Worm (Caenorhabditis elegans) whole organism, L1 larva: Measurements from ENCODE around the gene M05D6.1.
A peak's percentile ranks its signal among the peaks of the same experiment; 100 is the strongest.

Source experiments
- C16A3.4 ChIP-seq: fragments of 150-350 bp; optimal IDR thresholded peaks from 2 replicates; lab custom pipeline; 2014; ENCODE audit warnings: missing biosample characterization, missing genetic modification characterization
- F16B12.6 ChIP-seq: fragments of 150-350 bp; optimal IDR thresholded peaks from 2 replicates; lab custom pipeline; 2014; ENCODE audit warnings: missing biosample characterization, missing genetic modification characterization
- Y116A8C.19 ChIP-seq: sonication (generic microtip); optimal IDR thresholded peaks from 2 replicates; lab custom pipeline; 2016; ENCODE audit warnings: missing compliant biosample characterization, missing genetic modification characterization, borderline replicate concordance
- aha-1 ChIP-seq: fragments of 150-350 bp; optimal IDR thresholded peaks from 2 replicates; lab custom pipeline; 2014; ENCODE audit warnings: missing biosample characterization, missing genetic modification characterization
- ama-1 ChIP-seq: fragments of 150-350 bp; optimal IDR thresholded peaks from 2 replicates; lab custom pipeline; 2014
- blmp-1 ChIP-seq: fragments of 150-350 bp; optimal IDR thresholded peaks from 2 replicates; lab custom pipeline; 2014; ENCODE audit warnings: missing biosample characterization, missing genetic modification characterization
- ceh-82 ChIP-seq, 3 experiments: fragments of 150-350 bp in 1 of 3; sonication (generic microtip) in 2 of 3; optimal IDR thresholded peaks; 2 replicates each; lab custom pipeline; 2014 to 2017; ENCODE audit warnings: missing biosample characterization in 3 of 3, missing genetic modification characterization in 3 of 3
- ceh-90 ChIP-seq: sonication (generic microtip); optimal IDR thresholded peaks from 2 replicates; lab custom pipeline; 2016; ENCODE audit warnings: missing genetic modification characterization, missing compliant biosample characterization
- ces-1 ChIP-seq: fragments of 150-350 bp; optimal IDR thresholded peaks from 2 replicates; lab custom pipeline; 2014; ENCODE audit warnings: missing biosample characterization, missing genetic modification reagents, missing genetic modification characterization
- dpl-1 ChIP-seq, 3 experiments: fragments of 150-350 bp in 2 of 3; sonication (generic microtip) in 1 of 3; optimal IDR thresholded peaks; 2 replicates each; lab custom pipeline; 2014 to 2017; ENCODE audit warnings: missing biosample characterization in 3 of 3, missing genetic modification characterization in 3 of 3, missing genetic modification reagents in 3 of 3
- efl-1 ChIP-seq, 4 experiments: fragments of 150-350 bp; optimal IDR thresholded peaks in 3 of 4; peaks in 1 of 4; 1 replicate in 1 of 4; 2 replicates in 3 of 4; lab custom pipeline; 2014; ENCODE audit warnings: missing biosample characterization in 2 of 4, missing genetic modification characterization in 2 of 4, missing genetic modification reagents in 2 of 4
- efl-3 ChIP-seq: fragments of 200-800 bp; sonication (Bioruptor generic); optimal IDR thresholded peaks from 2 replicates; lab custom pipeline; 2018; ENCODE audit warnings: mild to moderate bottlenecking, missing genetic modification characterization, missing compliant biosample characterization
- egl-13 ChIP-seq: sonication (generic microtip); optimal IDR thresholded peaks from 2 replicates; lab custom pipeline; 2016; ENCODE audit warnings: missing genotype, missing genetic modification reagents, missing genetic modification characterization, missing compliant biosample characterization
- elt-2 ChIP-seq: sonication (generic microtip); optimal IDR thresholded peaks from 2 replicates; lab custom pipeline; 2016; ENCODE audit warnings: missing genetic modification characterization, mild to moderate bottlenecking, inconsistent platforms, missing compliant biosample characterization, missing genetic modification reagents
- fkh-8 ChIP-seq: sonication (generic microtip); optimal IDR thresholded peaks from 2 replicates; lab custom pipeline; 2016; ENCODE audit warnings: mild to moderate bottlenecking, missing genetic modification characterization, missing compliant biosample characterization
- grh-1 ChIP-seq: fragments of 200-800 bp; sonication (Bioruptor generic); IDR thresholded peaks from 2 replicates; pipeline ENCODE4 v1.3.6; 2022; ENCODE audit warnings: missing genetic modification reagents, missing genetic modification characterization, missing compliant biosample characterization
- hlh-4 ChIP-seq: sonication (generic microtip); optimal IDR thresholded peaks from 2 replicates; lab custom pipeline; 2016; ENCODE audit warnings: mild to moderate bottlenecking, missing genetic modification characterization, missing compliant biosample characterization
- jun-1 ChIP-seq: fragments of 150-350 bp; optimal IDR thresholded peaks from 2 replicates; lab custom pipeline; 2014; ENCODE audit warnings: missing biosample characterization, missing genetic modification reagents, missing genetic modification characterization
- lin-14 ChIP-seq: fragments of 200-800 bp; sonication (Bioruptor generic); optimal IDR thresholded peaks from 2 replicates; lab custom pipeline; 2018; ENCODE audit warnings: mild to moderate bottlenecking, missing genetic modification characterization, moderate library complexity, missing compliant biosample characterization
- lin-35 ChIP-seq, 2 experiments: fragments of 150-350 bp; optimal IDR thresholded peaks; 2 replicates each; lab custom pipeline; 2014; ENCODE audit warnings: missing biosample characterization in 2 of 2, missing genetic modification characterization in 2 of 2, missing genetic modification reagents in 2 of 2
- lsy-2 ChIP-seq, 2 experiments: fragments of 150-350 bp; optimal IDR thresholded peaks; 2 replicates each; lab custom pipeline; 2014; ENCODE audit warnings: missing biosample characterization in 2 of 2, missing genetic modification characterization in 2 of 2
- mdl-1 ChIP-seq, 2 experiments: fragments of 150-350 bp; optimal IDR thresholded peaks; 2 replicates each; lab custom pipeline; 2014 to 2017; ENCODE audit warnings: missing biosample characterization in 2 of 2, missing genetic modification characterization in 2 of 2, inconsistent platforms in 1 of 2
- nhr-19 ChIP-seq: fragments of 200-800 bp; sonication (Bioruptor generic); conservative IDR thresholded peaks from 2 replicates; pipeline ENCODE4 v1.3.6; 2022; ENCODE audit warnings: missing genetic modification characterization, missing compliant biosample characterization
- nhr-20 ChIP-seq: sonication (generic microtip); optimal IDR thresholded peaks from 2 replicates; lab custom pipeline; 2016; ENCODE audit warnings: mild to moderate bottlenecking, missing genetic modification characterization, missing compliant biosample characterization
- nhr-237 ChIP-seq: fragments of 150-350 bp; optimal IDR thresholded peaks from 2 replicates; lab custom pipeline; 2014; ENCODE audit warnings: missing biosample characterization, missing genetic modification characterization
- nhr-47 ChIP-seq: sonication (generic microtip); optimal IDR thresholded peaks from 2 replicates; lab custom pipeline; 2016; ENCODE audit warnings: mild to moderate bottlenecking, missing genetic modification characterization, moderate library complexity, missing compliant biosample characterization
- nhr-71 ChIP-seq: sonication (generic microtip); optimal IDR thresholded peaks from 2 replicates; lab custom pipeline; 2016; ENCODE audit warnings: mild to moderate bottlenecking, missing genetic modification characterization, moderate library complexity, missing compliant biosample characterization
- nhr-77 ChIP-seq: fragments of 150-350 bp; optimal IDR thresholded peaks from 2 replicates; lab custom pipeline; 2014; ENCODE audit warnings: missing biosample characterization, missing genetic modification characterization
- nhr-85 ChIP-seq: sonication (generic microtip); peaks from one replicate; lab custom pipeline; 2016; ENCODE audit warnings: missing genetic modification characterization, inconsistent platforms, missing compliant biosample characterization
- nhr-90 ChIP-seq: sonication (generic microtip); optimal IDR thresholded peaks from 2 replicates; lab custom pipeline; 2016; ENCODE audit warnings: mild to moderate bottlenecking, missing genetic modification characterization, missing compliant biosample characterization; ENCODE audit not compliant: poor library complexity
- pag-3 ChIP-seq: sonication (generic microtip); optimal IDR thresholded peaks from 2 replicates; lab custom pipeline; 2017; ENCODE audit warnings: missing genetic modification characterization, mild to moderate bottlenecking, missing compliant biosample characterization, antibody characterized with exemption, borderline replicate concordance; ENCODE audit not compliant: insufficient read depth
- rnt-1 ChIP-seq: sonication (generic microtip); optimal IDR thresholded peaks from 2 replicates; lab custom pipeline; 2016; ENCODE audit warnings: mild to moderate bottlenecking, missing genetic modification characterization, moderate library complexity, missing compliant biosample characterization
- skn-1 ChIP-seq: fragments of 150-350 bp; optimal IDR thresholded peaks from 2 replicates; lab custom pipeline; 2014; ENCODE audit warnings: missing biosample characterization, missing genetic modification characterization
- snu-23 ChIP-seq: sonication (generic microtip); optimal IDR thresholded peaks from 2 replicates; lab custom pipeline; 2016; ENCODE audit warnings: missing genetic modification characterization, missing compliant biosample characterization
- swsn-7 ChIP-seq: sonication (generic microtip); optimal IDR thresholded peaks from 2 replicates; lab custom pipeline; 2016; ENCODE audit warnings: missing genetic modification characterization, missing compliant biosample characterization
- unc-30 ChIP-seq: sonication (generic microtip); optimal IDR thresholded peaks from 2 replicates; lab custom pipeline; 2017; ENCODE audit warnings: missing biosample characterization, missing genetic modification characterization
- unc-86 ChIP-seq: sonication (generic microtip); optimal IDR thresholded peaks from 2 replicates; lab custom pipeline; 2016; ENCODE audit warnings: missing genetic modification characterization, missing compliant biosample characterization
- zip-4 ChIP-seq: fragments of 200-800 bp; sonication (Bioruptor generic); optimal IDR thresholded peaks from 2 replicates; lab custom pipeline; 2018; ENCODE audit warnings: mild to moderate bottlenecking, missing genetic modification characterization, moderate library complexity, missing compliant biosample characterization
- ztf-4 ChIP-seq: fragments of 150-350 bp; optimal IDR thresholded peaks from 2 replicates; lab custom pipeline; 2014; ENCODE audit warnings: missing biosample characterization, missing genetic modification characterization

The M05D6.1 gene

DNA sequence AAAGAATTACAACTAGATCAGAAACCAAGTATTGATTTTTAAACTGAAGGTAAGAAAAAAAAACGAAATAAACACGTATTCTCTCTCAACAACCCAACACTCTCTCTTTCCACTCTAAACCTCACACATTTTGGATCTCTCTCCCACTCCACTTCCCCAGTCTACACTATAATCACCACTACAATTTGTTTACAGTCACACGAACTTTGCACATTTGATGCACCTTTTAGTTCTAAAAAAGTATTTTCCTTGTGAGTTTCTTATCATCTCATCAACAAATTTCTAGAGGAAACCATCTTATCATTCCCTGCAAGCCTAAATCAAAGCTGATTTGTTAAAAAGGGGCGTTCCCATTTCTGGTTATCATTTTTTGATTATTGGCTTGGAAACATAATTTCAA, 9.3 kb upstream of the M05D6.1 start:
- TF ChIP-seq ceh-90 (tag; lab: Kevin White, UChicago): no peak
- no peak for TF ChIP-seq nhr-19 (GFP tag; lab: Robert Waterston, UW)
- TF ChIP-seq nhr-85 (tag; lab: Kevin White, UChicago): peak; percentile 50
- TF ChIP-seq lsy-2 (tag; optimal IDR thresholded peaks at IDR 0.05; lab: Kevin White, UChicago): peak in 1 of 2 experiments; percentile 31
- peak; percentile 59 for TF ChIP-seq snu-23 (GFP tag; lab: Kevin White, UChicago)
- TF ChIP-seq jun-1 (tag; lab: Kevin White, UChicago): peak; percentile 53
- TF ChIP-seq dpl-1 (GFP tag; optimal IDR thresholded peaks at IDR 0.05; lab: Kevin White, UChicago): peak in 1 of 3 experiments; percentile 3
- peak; percentile 38 for TF ChIP-seq nhr-71
- TF ChIP-seq elt-2 (tag; lab: Kevin White, UChicago): peak; percentile 90
- TF ChIP-seq grh-1 (GFP tag; lab: Robert Waterston, UW): no peak
- peak; percentile 19 for TF ChIP-seq nhr-90
- peak; percentile 16 for TF ChIP-seq ztf-4 (tag; lab: Kevin White, UChicago)
- no peak for TF ChIP-seq efl-3
- no peak for TF ChIP-seq pag-3 (tag; lab: Kevin White, UChicago)
- TF ChIP-seq nhr-20: peak; percentile 67
- TF ChIP-seq egl-13 (tag; lab: Kevin White, UChicago): no peak
- no peak for TF ChIP-seq unc-30 (tag; lab: Kevin White, UChicago)
- TF ChIP-seq blmp-1 (tag; lab: Kevin White, UChicago): peak; percentile 31
- peak; percentile 19 for TF ChIP-seq C16A3.4 (tag; lab: Kevin White, UChicago)
- TF ChIP-seq lin-35 (GFP tag; optimal IDR thresholded peaks at IDR 0.05; lab: Kevin White, UChicago): peak in 1 of 2 experiments; percentile 46
- peak; percentile 40 for TF ChIP-seq lin-14 (GFP tag; lab: Kevin White, UChicago)

DNA sequence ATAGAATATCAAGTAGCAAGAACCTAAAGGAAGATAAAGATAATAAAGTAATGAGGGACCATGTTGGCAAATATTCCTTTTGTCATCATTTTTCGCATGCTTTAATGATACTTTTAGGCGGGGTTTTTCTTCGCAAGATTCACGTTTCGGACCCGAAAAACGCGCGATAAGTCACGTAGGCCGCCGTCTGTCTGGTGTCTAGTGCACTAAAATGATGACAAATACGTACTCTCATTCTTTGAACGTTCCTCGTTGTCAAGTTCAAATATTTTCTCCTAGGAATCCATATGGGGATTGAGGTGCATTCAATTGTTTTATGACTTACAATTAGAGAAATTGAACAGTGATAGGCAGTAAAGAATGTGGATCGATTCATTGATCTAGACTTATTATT, 8.6 kb upstream of the M05D6.1 start, which contains the start of gene taap-1:
taap-1 (minus strand) TSS at position 79 of the 394 bp plus-strand sequence.
- TF ChIP-seq lin-14 (GFP tag; lab: Kevin White, UChicago) (peak; percentile 79), skn-1 (tag; lab: Kevin White, UChicago) (peak; percentile 97), hlh-4 (no peak), blmp-1 (tag; lab: Kevin White, UChicago) (peak; percentile 20), snu-23 (GFP tag; lab: Kevin White, UChicago) (peak; percentile 53), ces-1 (no peak), efl-1 (optimal IDR thresholded peaks at IDR 0.05; lab: Kevin White, UChicago) (no peak), efl-1 (GFP tag; optimal IDR thresholded peaks at IDR 0.05 in 1 of 2; lab: Kevin White, UChicago) (peak in 1 of 2 experiments; percentile 46), Y116A8C.19 (tag; lab: Kevin White, UChicago) (no peak), nhr-20 (peak; percentile 50), nhr-85 (tag; lab: Kevin White, UChicago) (no peak), fkh-8 (tag; lab: Kevin White, UChicago) (peak; percentile 54), nhr-19 (GFP tag; lab: Robert Waterston, UW) (peak; percentile 49), aha-1 (tag; lab: Kevin White, UChicago) (peak; percentile 79), nhr-71 (peak; percentile 27)

DNA sequence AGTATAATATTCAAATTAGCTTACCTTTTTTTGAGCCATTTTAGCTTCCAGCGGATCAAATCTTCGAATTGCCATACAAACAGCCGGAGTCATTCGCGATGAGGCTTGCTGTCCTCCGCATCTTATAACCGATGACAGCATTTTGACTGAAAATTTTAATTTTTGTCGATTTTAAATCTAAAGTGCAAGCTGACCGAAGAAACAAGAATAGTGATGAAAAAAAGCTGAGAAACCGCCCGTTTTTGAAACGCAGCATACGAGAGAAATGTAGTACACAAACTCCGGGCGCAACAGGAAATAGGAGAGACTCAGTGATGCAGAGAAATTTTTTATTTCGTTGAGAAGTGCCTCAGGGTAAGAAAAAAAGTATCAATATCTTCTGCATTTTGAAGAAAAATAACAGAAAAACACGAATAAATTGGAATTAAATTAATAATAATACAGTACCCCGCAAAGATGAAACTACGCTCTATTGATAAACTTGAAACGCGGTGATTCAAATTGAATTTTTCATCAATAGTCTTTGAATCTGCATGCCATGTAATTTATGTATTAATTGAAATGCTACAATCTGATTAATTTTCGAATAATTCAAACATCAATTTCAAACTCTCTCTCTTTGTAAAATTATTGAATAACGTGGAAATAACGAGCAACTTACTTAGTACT, 8.1 kb upstream of the M05D6.1 start:
- TF ChIP-seq nhr-19 (GFP tag; lab: Robert Waterston, UW) (peak; percentile 33), zip-4 (no peak), rnt-1 (tag; lab: Kevin White, UChicago) (peak; percentile 41), ama-1 (lab: Kevin White, UChicago) (no peak), elt-2 (tag; lab: Kevin White, UChicago) (no peak), lsy-2 (tag; optimal IDR thresholded peaks at IDR 0.05; lab: Kevin White, UChicago) (peak; percentile 56 to 93), egl-13 (tag; lab: Kevin White, UChicago) (peak; percentile 34), ztf-4 (tag; lab: Kevin White, UChicago) (no peak), unc-30 (tag; lab: Kevin White, UChicago) (no peak), swsn-7 (tag; lab: Kevin White, UChicago) (peak; percentile 13), fkh-8 (tag; lab: Kevin White, UChicago) (no peak), nhr-71 (peak; percentile 48), unc-86 (tag; lab: Kevin White, UChicago) (peak; percentile 6), lin-35 (GFP tag; optimal IDR thresholded peaks at IDR 0.05; lab: Kevin White, UChicago) (peak; percentile 28 to 74), nhr-47 (tag; lab: Kevin White, UChicago) (peak; percentile 2), F16B12.6 (tag; lab: Kevin White, UChicago) (no peak), dpl-1 (GFP tag; optimal IDR thresholded peaks at IDR 0.05; lab: Kevin White, UChicago) (peak; percentile 45 to 75 (median 56)), nhr-77 (tag; lab: Kevin White, UChicago) (no peak), nhr-237 (tag; lab: Kevin White, UChicago) (peak; percentile 40), ceh-82 (tag; optimal IDR thresholded peaks at IDR 0.05; lab: Kevin White, UChicago) (peak in 1 of 3 experiments; percentile 34), mdl-1 (tag; optimal IDR thresholded peaks at IDR 0.05; lab: Kevin White, UChicago) (no peak), nhr-85 (tag; lab: Kevin White, UChicago) (peak; percentile 66), efl-1 (optimal IDR thresholded peaks at IDR 0.05; lab: Kevin White, UChicago) (peak; percentile 33 to 51), efl-1 (GFP tag; optimal IDR thresholded peaks at IDR 0.05 in 1 of 2; lab: Kevin White, UChicago) (peak; percentile 68 to 93), lin-14 (GFP tag; lab: Kevin White, UChicago) (peak; percentile 69)
- TF ChIP-seq, all 84 proteins: peak for 15
